Worm (Caenorhabditis elegans): Measurements from ENCODE around the gene H06A10.1.

DNA sequence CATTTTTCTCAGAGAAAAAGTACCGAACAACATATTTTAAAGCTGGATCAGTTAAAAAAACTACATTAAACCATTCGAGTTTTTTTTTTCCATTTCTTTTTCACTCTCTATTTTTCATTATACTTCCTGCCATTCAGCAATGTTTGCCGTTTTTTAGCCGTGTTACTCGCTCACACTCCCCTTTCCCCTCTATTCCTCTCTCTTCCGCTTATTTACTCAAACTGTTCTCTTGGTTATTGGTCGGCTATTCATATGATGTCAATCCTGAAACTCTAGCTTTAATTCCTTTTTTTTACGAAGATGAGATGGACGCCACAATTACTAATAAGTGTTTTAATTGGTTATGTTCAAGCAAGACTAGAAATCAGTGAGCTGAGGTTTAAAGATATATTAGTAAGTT lies 35.5 kb upstream of the H06A10.1 start, which contains the start of gene tre-4:
- TF ChIP-seq him-1 (tag; optimal IDR thresholded peaks at IDR 0.05): no peak
- no peak for TF ChIP-seq W03F9.2 (tag; optimal IDR thresholded peaks at IDR 0.05)
- no peak for TF ChIP-seq dao-5 (tag; optimal IDR thresholded peaks at IDR 0.05)
